Worm (Caenorhabditis elegans): ENCODE results near the gene eak-7.

eak-7 gene

ce11 chrIV:12585966-12586365 lies 20.2 kb upstream of the eak-7 start, which contains the start of gene K08E7.8:
Gene K08E7.8, minus strand, starts transcription at chrIV:12586066.
- no peak for TF ChIP-seq ref-1 (GFP tag; conservative IDR thresholded peaks at IDR 0.05)
- TF ChIP-seq cog-1 (tag; optimal IDR thresholded peaks at IDR 0.05), result no peak
- TF ChIP-seq ztf-29 (GFP tag; IDR thresholded peaks at IDR 0.05), result no peak
- TF ChIP-seq T22C8.4 (GFP tag; IDR thresholded peaks at IDR 0.05), result no peak
- no peak for TF ChIP-seq klf-2 (GFP tag; conservative IDR thresholded peaks at IDR 0.05)
- no peak for TF ChIP-seq tab-1 (GFP tag; IDR thresholded peaks at IDR 0.05)
- TF ChIP-seq flt-1 (GFP tag; IDR thresholded peaks at IDR 0.05), result no peak
- TF ChIP-seq med-1 (GFP tag; optimal IDR thresholded peaks at IDR 0.05; ENCODE audit: insufficient read depth), result no peak
- TF ChIP-seq ztf-23 (GFP tag; IDR thresholded peaks at IDR 0.05), result no peak

- TF ChIP-seq ztf-23 (GFP tag; IDR thresholded peaks at IDR 0.05) (0 out of 2 replicates have a peak, but pooled peaks have one; percentile 6), tab-1 (GFP tag; IDR thresholded peaks at IDR 0.05) (no peak), ref-1 (GFP tag; conservative IDR thresholded peaks at IDR 0.05) (0 out of 2 replicates have a peak, but pooled peaks have one; percentile 44)
Observed at ce11 chrIV:12584146-12584545, 18.4 kb upstream of the eak-7 start.

- TF ChIP-seq tab-1 (GFP tag; IDR thresholded peaks at IDR 0.05) (no peak), cog-1 (tag; optimal IDR thresholded peaks at IDR 0.05) (no peak), ztf-23 (GFP tag; IDR thresholded peaks at IDR 0.05) (no peak), ztf-29 (GFP tag; IDR thresholded peaks at IDR 0.05) (no peak), ref-1 (GFP tag; conservative IDR thresholded peaks at IDR 0.05) (no peak), klf-2 (GFP tag; conservative IDR thresholded peaks at IDR 0.05) (no peak)
Observed at ce11 chrIV:12583181-12583580, 17.4 kb upstream of the eak-7 start.

- TF ChIP-seq T22C8.4 (GFP tag; IDR thresholded peaks at IDR 0.05) (no peak), ztf-29 (GFP tag; IDR thresholded peaks at IDR 0.05) (no peak), ref-1 (GFP tag; conservative IDR thresholded peaks at IDR 0.05) (no peak), cog-1 (tag; optimal IDR thresholded peaks at IDR 0.05) (no peak), ztf-23 (GFP tag; IDR thresholded peaks at IDR 0.05) (no peak), flt-1 (GFP tag; IDR thresholded peaks at IDR 0.05) (no peak), tab-1 (GFP tag; IDR thresholded peaks at IDR 0.05) (no peak), med-1 (GFP tag; optimal IDR thresholded peaks at IDR 0.05; ENCODE audit: insufficient read depth) (no peak), klf-2 (GFP tag; conservative IDR thresholded peaks at IDR 0.05) (no peak)
Observed at ce11 chrIV:12581046-12581445, 15.3 kb upstream of the eak-7 start, which contains the start of gene K08E7.6. Gene K08E7.6, minus strand, starts transcription at chrIV:12581146.

- TF ChIP-seq ref-1 (GFP tag; conservative IDR thresholded peaks at IDR 0.05) (no peak), flt-1 (GFP tag; IDR thresholded peaks at IDR 0.05) (no peak), tab-1 (GFP tag; IDR thresholded peaks at IDR 0.05) (no peak), ztf-29 (GFP tag; IDR thresholded peaks at IDR 0.05) (no peak), ztf-23 (GFP tag; IDR thresholded peaks at IDR 0.05) (no peak), klf-2 (GFP tag; conservative IDR thresholded peaks at IDR 0.05) (no peak), med-1 (GFP tag; optimal IDR thresholded peaks at IDR 0.05; ENCODE audit: insufficient read depth) (no peak), cog-1 (tag; optimal IDR thresholded peaks at IDR 0.05) (no peak), T22C8.4 (GFP tag; IDR thresholded peaks at IDR 0.05) (no peak)
Observed at ce11 chrIV:12574265-12574664, 8.5 kb upstream of the eak-7 start.

ce11 chrIV:12573068-12573467 lies 7.3 kb upstream of the eak-7 start, which contains the start of gene K08E7.5:
Gene K08E7.5, plus strand, starts transcription at chrIV:12573368.
- TF ChIP-seq med-1 (GFP tag; optimal IDR thresholded peaks at IDR 0.05; ENCODE audit: insufficient read depth) (no peak), ztf-23 (GFP tag; IDR thresholded peaks at IDR 0.05) (no peak), ref-1 (GFP tag; conservative IDR thresholded peaks at IDR 0.05) (no peak), T22C8.4 (GFP tag; IDR thresholded peaks at IDR 0.05) (no peak), ztf-29 (GFP tag; IDR thresholded peaks at IDR 0.05) (no peak), cog-1 (tag; optimal IDR thresholded peaks at IDR 0.05) (no peak), tab-1 (GFP tag; IDR thresholded peaks at IDR 0.05) (no peak), klf-2 (GFP tag; conservative IDR thresholded peaks at IDR 0.05) (no peak), flt-1 (GFP tag; IDR thresholded peaks at IDR 0.05) (no peak)

- TF ChIP-seq ref-1 (GFP tag; conservative IDR thresholded peaks at IDR 0.05) (no peak), ztf-29 (GFP tag; IDR thresholded peaks at IDR 0.05) (no peak), flt-1 (GFP tag; IDR thresholded peaks at IDR 0.05) (no peak), ztf-23 (GFP tag; IDR thresholded peaks at IDR 0.05) (no peak), klf-2 (GFP tag; conservative IDR thresholded peaks at IDR 0.05) (no peak), tab-1 (GFP tag; IDR thresholded peaks at IDR 0.05) (no peak), med-1 (GFP tag; optimal IDR thresholded peaks at IDR 0.05; ENCODE audit: insufficient read depth) (no peak)
Observed at ce11 chrIV:12571047-12571446, 5.3 kb upstream of the eak-7 start, which contains the start of gene K08E7.4. Gene K08E7.4, minus strand, starts transcription at chrIV:12571147.

ce11 chrIV:12570546-12570945 lies 4.8 kb upstream of the eak-7 start:
- no peak for TF ChIP-seq T22C8.4 (GFP tag; IDR thresholded peaks at IDR 0.05)
- TF ChIP-seq ref-1 (GFP tag; conservative IDR thresholded peaks at IDR 0.05), result no peak
- TF ChIP-seq tab-1 (GFP tag; IDR thresholded peaks at IDR 0.05), result no peak

ce11 chrIV:12567176-12567892 lies 1.6 kb upstream of the eak-7 start, which contains the start of the genes hsb-1 and let-99:
Gene hsb-1, minus strand, starts transcription at chrIV:12567226.
Gene let-99, plus strand, starts transcription at chrIV:12567842.
- TF ChIP-seq ztf-23 (GFP tag; IDR thresholded peaks at IDR 0.05), result no peak
- no peak for TF ChIP-seq ref-1 (GFP tag; conservative IDR thresholded peaks at IDR 0.05)
- no peak for TF ChIP-seq flt-1 (GFP tag; IDR thresholded peaks at IDR 0.05)
- TF ChIP-seq T22C8.4 (GFP tag; IDR thresholded peaks at IDR 0.05), result no peak
- TF ChIP-seq klf-2 (GFP tag; conservative IDR thresholded peaks at IDR 0.05), result no peak
- TF ChIP-seq tab-1 (GFP tag; IDR thresholded peaks at IDR 0.05), result no peak
- TF ChIP-seq cog-1 (tag; optimal IDR thresholded peaks at IDR 0.05), result no peak
- TF ChIP-seq med-1 (GFP tag; optimal IDR thresholded peaks at IDR 0.05; ENCODE audit: insufficient read depth), result no peak

- TF ChIP-seq klf-2 (GFP tag; conservative IDR thresholded peaks at IDR 0.05), result no peak
- no peak for TF ChIP-seq flt-1 (GFP tag; IDR thresholded peaks at IDR 0.05)
- TF ChIP-seq tab-1 (GFP tag; IDR thresholded peaks at IDR 0.05), result no peak
- no peak for TF ChIP-seq ztf-29 (GFP tag; IDR thresholded peaks at IDR 0.05)
Observed at ce11 chrIV:12560568-12560967, 5.2 kb downstream of the eak-7 start, which contains the start of gene snb-7. Gene snb-7, plus strand, starts transcription at chrIV:12560868.

Measured in whole organism, midembryonic.